Worm (Caenorhabditis elegans) whole organism, L3 larva: ENCODE measurements around the gene ZC168.2.

Experiments used
- R02D3.7 ChIP-seq: fragments of 150-350 bp; optimal IDR thresholded peaks from 2 replicates; lab custom pipeline; 2014; ENCODE audit warnings: missing biosample characterization, missing genetic modification characterization
- ZK546.5 ChIP-seq: sonication (generic microtip); optimal IDR thresholded peaks from 2 replicates; lab custom pipeline; 2017; ENCODE audit warnings: missing biosample characterization, missing genetic modification characterization
- aly-2 ChIP-seq: fragments of 150-350 bp; optimal IDR thresholded peaks from 2 replicates; lab custom pipeline; 2014; ENCODE audit warnings: missing biosample characterization, missing genetic modification characterization
- ama-1 ChIP-seq: fragments of 150-350 bp; optimal IDR thresholded peaks from 2 replicates; lab custom pipeline; 2018
- ceh-16 ChIP-seq: sonication (generic microtip); optimal IDR thresholded peaks from 2 replicates; lab custom pipeline; 2017; ENCODE audit warnings: missing biosample characterization, missing genetic modification characterization
- ceh-82 ChIP-seq: fragments of 150-350 bp; optimal IDR thresholded peaks from 2 replicates; lab custom pipeline; 2014; ENCODE audit warnings: missing biosample characterization, missing genetic modification characterization
- ceh-9 ChIP-seq: sonication (generic microtip); optimal IDR thresholded peaks from 2 replicates; lab custom pipeline; 2018; ENCODE audit warnings: missing biosample characterization, missing genetic modification characterization
- daf-12 ChIP-seq: fragments of 150-350 bp; optimal IDR thresholded peaks from 2 replicates; lab custom pipeline; 2014; ENCODE audit warnings: missing biosample characterization, missing genetic modification reagents, missing genetic modification characterization
- egl-5 ChIP-seq: fragments of 150-350 bp; optimal IDR thresholded peaks from 2 replicates; lab custom pipeline; 2017; ENCODE audit warnings: missing biosample characterization, missing genetic modification reagents, missing genetic modification characterization, inconsistent platforms
- elt-1 ChIP-seq: fragments of 150-350 bp; optimal IDR thresholded peaks from 2 replicates; lab custom pipeline; 2014; ENCODE audit warnings: missing biosample characterization, missing genetic modification characterization
- elt-2 ChIP-seq: sonication (generic microtip); optimal IDR thresholded peaks from 2 replicates; lab custom pipeline; 2016; ENCODE audit warnings: missing genetic modification reagents, mild to moderate bottlenecking, missing genetic modification characterization, missing compliant biosample characterization
- elt-3 ChIP-seq, 3 experiments: fragments of 150-350 bp in 1 of 3; sonication (generic microtip) in 2 of 3; optimal IDR thresholded peaks; 2 replicates in 2 of 3; 4 replicates in 1 of 3; lab custom pipeline; 2014 to 2017; ENCODE audit warnings: missing biosample characterization in 3 of 3, missing genetic modification characterization in 3 of 3
- eor-1 ChIP-seq, 2 experiments: fragments of 150-350 bp; optimal IDR thresholded peaks; 2 replicates each; lab custom pipeline; 2014 to 2018; ENCODE audit warnings: missing biosample characterization in 2 of 2, missing genetic modification characterization in 2 of 2
- fkh-10 ChIP-seq: sonication (generic microtip); optimal IDR thresholded peaks from 2 replicates; lab custom pipeline; 2017; ENCODE audit warnings: missing biosample characterization, missing genetic modification reagents, missing genetic modification characterization
- fkh-2 ChIP-seq: fragments of 150-350 bp; optimal IDR thresholded peaks from 2 replicates; lab custom pipeline; 2014; ENCODE audit warnings: missing biosample characterization, missing genetic modification reagents, missing genetic modification characterization
- fos-1 ChIP-seq: fragments of 150-350 bp; optimal IDR thresholded peaks from 2 replicates; lab custom pipeline; 2014; ENCODE audit warnings: missing biosample characterization, missing genetic modification characterization
- hmg-11 ChIP-seq: sonication (generic microtip); optimal IDR thresholded peaks from 2 replicates; lab custom pipeline; 2016; ENCODE audit warnings: missing genetic modification characterization, missing compliant biosample characterization
- jun-1 ChIP-seq: fragments of 150-350 bp; optimal IDR thresholded peaks from 2 replicates; lab custom pipeline; 2014; ENCODE audit warnings: missing biosample characterization, missing genetic modification reagents, missing genetic modification characterization
- lin-15B ChIP-seq: fragments of 150-350 bp; optimal IDR thresholded peaks from 2 replicates; lab custom pipeline; 2014; ENCODE audit warnings: missing biosample characterization, missing genetic modification characterization
- lin-39 ChIP-seq: fragments of 150-350 bp; optimal IDR thresholded peaks from 2 replicates; lab custom pipeline; 2018; ENCODE audit warnings: missing biosample characterization, missing genetic modification reagents, missing genetic modification characterization
- lsy-12 ChIP-seq: sonication (generic microtip); optimal IDR thresholded peaks from 2 replicates; lab custom pipeline; 2016; ENCODE audit warnings: mild to moderate bottlenecking, missing genetic modification characterization, missing compliant biosample characterization
- mml-1 ChIP-seq: fragments of 150-350 bp; sonication (generic microtip); optimal IDR thresholded peaks from 3 replicates; lab custom pipeline; 2014; ENCODE audit warnings: missing biosample characterization, missing genetic modification characterization
- nfya-1 ChIP-seq: sonication (generic microtip); optimal IDR thresholded peaks from 2 replicates; lab custom pipeline; 2017; ENCODE audit warnings: missing genetic modification characterization, mild to moderate bottlenecking, missing compliant biosample characterization, antibody characterized with exemption, moderate library complexity; ENCODE audit not compliant: insufficient read depth
- nhr-11 ChIP-seq: fragments of 150-350 bp; optimal IDR thresholded peaks from 2 replicates; lab custom pipeline; 2014; ENCODE audit warnings: missing biosample characterization, missing genetic modification characterization
- nhr-23 ChIP-seq: fragments of 150-350 bp; optimal IDR thresholded peaks from 2 replicates; lab custom pipeline; 2014; ENCODE audit warnings: missing biosample characterization, missing genetic modification reagents, missing genetic modification characterization
- nhr-25 ChIP-seq: sonication (generic microtip); optimal IDR thresholded peaks from 2 replicates; lab custom pipeline; 2017; ENCODE audit warnings: missing biosample characterization, missing genetic modification characterization
- nhr-43 ChIP-seq: sonication (generic microtip); optimal IDR thresholded peaks from 2 replicates; lab custom pipeline; 2016; ENCODE audit warnings: mild to moderate bottlenecking, missing genetic modification characterization, missing compliant biosample characterization; ENCODE audit not compliant: poor library complexity, severe bottlenecking
- nhr-67 ChIP-seq: fragments of 150-350 bp; optimal IDR thresholded peaks from 2 replicates; lab custom pipeline; 2014; ENCODE audit warnings: missing biosample characterization, missing genetic modification characterization
- pha-4 ChIP-seq: fragments of 150-350 bp; optimal IDR thresholded peaks from 2 replicates; lab custom pipeline; 2014; ENCODE audit warnings: missing biosample characterization, missing genetic modification reagents, missing genetic modification characterization
- pqm-1 ChIP-seq: fragments of 150-350 bp; optimal IDR thresholded peaks from 2 replicates; lab custom pipeline; 2017; ENCODE audit warnings: missing biosample characterization, missing genetic modification characterization, inconsistent platforms
- skn-1 ChIP-seq: fragments of 150-350 bp; optimal IDR thresholded peaks from 2 replicates; lab custom pipeline; 2014; ENCODE audit warnings: missing biosample characterization, missing genetic modification characterization
- snpc-4 ChIP-seq: fragments of 150-350 bp; optimal IDR thresholded peaks from 2 replicates; lab custom pipeline; 2014; ENCODE audit warnings: missing biosample characterization, missing genetic modification characterization
- unc-39 ChIP-seq: sonication (generic microtip); optimal IDR thresholded peaks from 4 replicates; lab custom pipeline; 2017; ENCODE audit warnings: missing biosample characterization, missing genetic modification characterization
- unc-62 ChIP-seq: fragments of 150-350 bp; sonication (generic microtip); optimal IDR thresholded peaks from 4 replicates; lab custom pipeline; 2014; ENCODE audit warnings: missing biosample characterization, missing genetic modification reagents, missing genetic modification characterization
- ztf-11 ChIP-seq: fragments of 150-350 bp; optimal IDR thresholded peaks from 2 replicates; lab custom pipeline; 2014; ENCODE audit warnings: missing biosample characterization, missing genetic modification characterization

ZC168.2 gene

ce11 chrIV:10734527-10735436, 6.9 kb downstream of the ZC168.2 start, which contains the start of the genes orc-5 and cyb-1:
orc-5 (minus strand) TSS chrIV:10734588.
cyb-1 (plus strand) TSS chrIV:10735216.
- TF ChIP-seq lin-15B (tag; lab: Kevin White, UChicago) (peak; percentile 96), elt-3 (tag; optimal IDR thresholded peaks at IDR 0.05; lab: Kevin White, UChicago) (no peak), pha-4 (tag; lab: Kevin White, UChicago) (peak; percentile 90), snpc-4 (tag; lab: Kevin White, UChicago) (peak; percentile 16), eor-1 (tag; optimal IDR thresholded peaks at IDR 0.05; lab: Kevin White, UChicago) (no peak), ztf-11 (tag; lab: Kevin White, UChicago) (no peak), skn-1 (tag; lab: Kevin White, UChicago) (peak; percentile 63), R02D3.7 (tag; lab: Kevin White, UChicago) (peak; percentile 20), nhr-43 (tag; lab: Kevin White, UChicago) (peak; percentile 42), fos-1 (tag; lab: Kevin White, UChicago) (no peak), pqm-1 (tag; lab: Kevin White, UChicago) (peak; percentile 2), daf-12 (tag; lab: Kevin White, UChicago) (no peak), elt-2 (peak; percentile 11), nhr-67 (tag; lab: Kevin White, UChicago) (no peak), mml-1 (tag; lab: Kevin White, UChicago) (no peak), ZK546.5 (tag; lab: Kevin White, UChicago) (no peak), ceh-82 (tag; lab: Kevin White, UChicago) (no peak), nfya-1 (tag; lab: Kevin White, UChicago) (peak; percentile 87), lsy-12 (no peak), nhr-11 (tag; lab: Kevin White, UChicago) (no peak), nhr-23 (peak; percentile 85), hmg-11 (tag; lab: Kevin White, UChicago) (peak; percentile 46), elt-1 (no peak), lin-39 (tag; lab: Kevin White, UChicago) (peak; percentile 73), nhr-25 (tag; lab: Kevin White, UChicago) (peak; percentile 69)

ce11 chrIV:10737011-10737553, 9.2 kb downstream of the ZC168.2 start, which contains the start of gene grl-21:
grl-21 (plus strand) TSS chrIV:10737474.
- TF ChIP-seq nhr-23 (no peak), unc-62 (no peak), unc-39 (tag; lab: Kevin White, UChicago) (no peak), nhr-25 (tag; lab: Kevin White, UChicago) (peak; percentile 81)
- TF ChIP-seq, all 47 proteins: peak for 1

ce11 chrIV:10738328-10738727, 10.5 kb downstream of the ZC168.2 start, which contains the start of gene ssp-34:
ssp-34 (minus strand) TSS chrIV:10738602.
- TF ChIP-seq egl-5 (tag; lab: Kevin White, UChicago), result no peak
- TF ChIP-seq ZK546.5 (tag; lab: Kevin White, UChicago), result no peak
- TF ChIP-seq jun-1, result no peak
- TF ChIP-seq lin-39 (tag; lab: Kevin White, UChicago), result no peak
- no peak for TF ChIP-seq fkh-2
- no peak for TF ChIP-seq skn-1 (tag; lab: Kevin White, UChicago)
- TF ChIP-seq unc-39 (tag; lab: Kevin White, UChicago), result no peak
- no peak for TF ChIP-seq fkh-10 (GFP tag; lab: Kevin White, UChicago)
- no peak for TF ChIP-seq aly-2
- TF ChIP-seq ama-1, result no peak
- TF ChIP-seq ceh-9, result no peak
- TF ChIP-seq mml-1 (tag; lab: Kevin White, UChicago), result no peak
- no peak for TF ChIP-seq elt-1
- TF ChIP-seq ceh-16, result no peak
- TF ChIP-seq lin-15B (tag; lab: Kevin White, UChicago), result no peak
- no peak for TF ChIP-seq nhr-43 (tag; lab: Kevin White, UChicago)
- TF ChIP-seq daf-12 (tag; lab: Kevin White, UChicago), result no peak
